Worm (Caenorhabditis elegans): ENCODE data around the gene F55G1.15.

DNA sequence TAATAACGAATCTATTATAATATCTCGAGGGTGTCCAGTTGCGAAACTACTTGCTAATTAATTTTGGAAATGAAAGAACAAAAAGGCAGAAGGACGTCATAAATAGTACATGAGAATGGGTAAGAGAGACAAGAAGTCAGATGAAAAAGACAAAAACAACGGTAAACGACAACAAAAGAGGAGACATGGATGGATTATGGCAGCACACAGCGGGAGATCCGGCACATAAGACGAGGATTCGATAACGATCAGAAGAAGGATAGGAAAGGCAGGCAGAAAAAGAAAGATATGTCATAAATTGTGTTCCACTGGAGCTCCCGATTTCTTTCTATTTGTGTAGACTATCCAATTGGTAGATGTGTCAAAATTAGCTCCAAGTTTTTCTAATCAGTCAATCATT lies 20.4 kb upstream of the F55G1.15 start:
- TF ChIP-seq elt-2 (tag; optimal IDR thresholded peaks at IDR 0.05) (no peak), fax-1 (tag; optimal IDR thresholded peaks at IDR 0.05) (no peak), unc-3 (GFP tag; conservative IDR thresholded peaks at IDR 0.05) (no peak), unc-3 (tag; optimal IDR thresholded peaks at IDR 0.05) (no peak), nfya-1 (tag; optimal IDR thresholded peaks at IDR 0.05) (no peak), ama-1 (optimal IDR thresholded peaks at IDR 0.05) (no peak), Y22D7AL.16 (tag; optimal IDR thresholded peaks at IDR 0.05) (no peak), pqm-1 (tag; optimal IDR thresholded peaks at IDR 0.05) (no peak), tbx-2 (tag; optimal IDR thresholded peaks at IDR 0.05) (no peak)

Data from whole organism, late embryonic.